Fruit fly (Drosophila melanogaster) whole organism, embryonic: ENCODE results near the gene CG15143.

Experiments used
- Awh ChIP-seq: fragments of 200-800 bp; sonication (Bioruptor generic); IDR thresholded peaks from 2 replicates; pipeline ENCODE4, ENCODE4 v1.3.6; 2022; ENCODE audit warnings: missing biosample characterization, missing genetic modification characterization
- B-H2 ChIP-seq: fragments of 200-800 bp; sonication (Bioruptor generic); optimal IDR thresholded peaks from 2 replicates; lab custom pipeline; 2018; ENCODE audit warnings: missing biosample characterization, mild to moderate bottlenecking, missing genetic modification characterization
- BEAF-32 ChIP-seq: fragments of 200-800 bp; sonication (Bioruptor generic); optimal IDR thresholded peaks from 3 replicates; lab custom pipeline; 2017; ENCODE audit warnings: missing biosample characterization, missing genetic modification characterization, mild to moderate bottlenecking, moderate library complexity, missing genetic modification reagents
- CG10274 ChIP-seq: fragments of 200-800 bp; sonication (Bioruptor generic); optimal IDR thresholded peaks from 3 replicates; lab custom pipeline; 2017; ENCODE audit warnings: missing biosample characterization, mild to moderate bottlenecking, missing genetic modification characterization
- CG10462 ChIP-seq: fragments of 200-800 bp; sonication (Bioruptor generic); optimal IDR thresholded peaks from 2 replicates; lab custom pipeline; 2016; ENCODE audit warnings: missing biosample characterization, missing genetic modification characterization
- CG11560 ChIP-seq: fragments of 200-800 bp; sonication (Bioruptor generic); IDR thresholded peaks from 3 replicates; pipeline ENCODE4 v1.3.6; 2022; ENCODE audit warnings: missing biosample characterization, missing genetic modification characterization
- CG12391 ChIP-seq: fragments of 200-800 bp; sonication (Bioruptor generic); optimal IDR thresholded peaks from 3 replicates; lab custom pipeline; 2018; ENCODE audit warnings: missing biosample characterization, mild to moderate bottlenecking, missing genetic modification characterization, moderate library complexity
- CG14710 ChIP-seq: fragments of 200-800 bp; sonication (Bioruptor generic); optimal IDR thresholded peaks from 3 replicates; lab custom pipeline; 2019; ENCODE audit warnings: missing biosample characterization, mild to moderate bottlenecking, missing genetic modification characterization, moderate library complexity
- CG15269 ChIP-seq: fragments of 200-800 bp; sonication (Bioruptor generic); optimal IDR thresholded peaks from 2 replicates; lab custom pipeline; 2018; ENCODE audit warnings: missing biosample characterization, mild to moderate bottlenecking, missing genetic modification characterization, moderate library complexity
- CG17186 ChIP-seq: fragments of 200-800 bp; sonication (Bioruptor generic); optimal IDR thresholded peaks from 3 replicates; lab custom pipeline; 2017; ENCODE audit warnings: missing biosample characterization, missing genetic modification reagents, missing genetic modification characterization
- CG17385 ChIP-seq: fragments of 200-800 bp; sonication (Bioruptor generic); optimal IDR thresholded peaks from 3 replicates; lab custom pipeline; 2018; ENCODE audit warnings: missing biosample characterization, mild to moderate bottlenecking, missing genetic modification characterization
- CG18599 ChIP-seq: fragments of 200-800 bp; sonication (Bioruptor generic); optimal IDR thresholded peaks from 3 replicates; lab custom pipeline; 2017; ENCODE audit warnings: missing biosample characterization, missing genetic modification characterization, mild to moderate bottlenecking, moderate library complexity, missing genetic modification reagents
- CG18764 ChIP-seq: fragments of 200-800 bp; sonication (Bioruptor generic); optimal IDR thresholded peaks from 3 replicates; lab custom pipeline; 2016; ENCODE audit warnings: missing biosample characterization, missing genetic modification characterization
- CG2129 ChIP-seq: fragments of 200-800 bp; sonication (Bioruptor generic); IDR thresholded peaks from 2 replicates; pipeline ENCODE4 v1.3.6; 2022; ENCODE audit warnings: missing biosample characterization, missing genetic modification characterization; ENCODE audit not compliant: partially characterized antibody
- CG2712 ChIP-seq: fragments of 200-800 bp; optimal IDR thresholded peaks from 3 replicates; lab custom pipeline; 2019; ENCODE audit warnings: missing biosample characterization, mild to moderate bottlenecking, missing genetic modification characterization, moderate library complexity
- CG3838 ChIP-seq: fragments of 200-800 bp; sonication (Bioruptor generic); optimal IDR thresholded peaks from 3 replicates; lab custom pipeline; 2016; ENCODE audit warnings: missing biosample characterization, missing genetic modification characterization
- CG3995 ChIP-seq: fragments of 200-800 bp; sonication (Bioruptor generic); optimal IDR thresholded peaks from 3 replicates; lab custom pipeline; 2016; ENCODE audit warnings: missing biosample characterization, missing genetic modification characterization
- CG7786 ChIP-seq: fragments of 200-800 bp; sonication (Bioruptor generic); optimal IDR thresholded peaks from 2 replicates; lab custom pipeline; 2016; ENCODE audit warnings: missing biosample characterization, missing genetic modification characterization
- CG9215 ChIP-seq: fragments of 200-800 bp; sonication (Bioruptor generic); IDR thresholded peaks from 2 replicates; pipeline ENCODE4 v1.3.6; 2022; ENCODE audit warnings: missing biosample characterization, missing genetic modification characterization
- Dip2 ChIP-seq: fragments of 200-800 bp; sonication (Bioruptor generic); IDR thresholded peaks from 2 replicates; pipeline ENCODE4 v1.3.6; 2022; ENCODE audit warnings: missing biosample characterization, missing genetic modification characterization
- Elba2 ChIP-seq: fragments of 200-800 bp; sonication (Bioruptor generic); optimal IDR thresholded peaks from 3 replicates; lab custom pipeline; 2016; ENCODE audit warnings: missing biosample characterization, missing genetic modification characterization
- H15 ChIP-seq: fragments of 200-800 bp; sonication (Bioruptor generic); IDR thresholded peaks from 3 replicates; pipeline ENCODE4 v1.3.6; 2022; ENCODE audit warnings: missing biosample characterization, missing genetic modification characterization
- HLH54F ChIP-seq: fragments of 200-800 bp; sonication (Bioruptor generic); optimal IDR thresholded peaks from 3 replicates; lab custom pipeline; 2016; ENCODE audit warnings: missing biosample characterization, missing genetic modification characterization
- Hmr ChIP-seq: fragments of 200-800 bp; sonication (Bioruptor generic); optimal IDR thresholded peaks from 3 replicates; lab custom pipeline; 2017; ENCODE audit warnings: mild to moderate bottlenecking, missing biosample characterization, missing genetic modification reagents, missing genetic modification characterization
- Max ChIP-seq: fragments of 200-800 bp; sonication (Bioruptor generic); optimal IDR thresholded peaks from 2 replicates; lab custom pipeline; 2016; ENCODE audit warnings: missing biosample characterization, mild to moderate bottlenecking, missing genetic modification characterization
- Myb ChIP-seq: fragments of 200-800 bp; sonication (Bioruptor generic); optimal IDR thresholded peaks from 2 replicates; lab custom pipeline; 2016; ENCODE audit warnings: missing biosample characterization, missing genetic modification characterization
- Rfx ChIP-seq: fragments of 200-800 bp; sonication (Bioruptor generic); IDR thresholded peaks from 2 replicates; pipeline ENCODE4 v1.3.6; 2022; ENCODE audit warnings: missing biosample characterization, missing genetic modification characterization
- Xrp1 ChIP-seq: fragments of 200-800 bp; sonication (Bioruptor generic); IDR thresholded peaks from 2 replicates; pipeline ENCODE4 v1.3.6; 2022; ENCODE audit warnings: missing biosample characterization, missing genetic modification characterization
- ash1 ChIP-seq: fragments of 200-800 bp; sonication (Bioruptor generic); optimal IDR thresholded peaks from 2 replicates; lab custom pipeline; 2018; ENCODE audit warnings: missing biosample characterization, mild to moderate bottlenecking, missing genetic modification characterization
- bowl ChIP-seq: fragments of 200-800 bp; sonication (Bioruptor generic); IDR thresholded peaks from 2 replicates; pipeline ENCODE4 v1.3.6; 2022; ENCODE audit warnings: missing biosample characterization, missing genetic modification characterization
- chinmo ChIP-seq: fragments of 200-800 bp; sonication (Bioruptor generic); IDR thresholded peaks from 4 replicates; pipeline ENCODE4 v1.3.6; 2022; ENCODE audit warnings: missing biosample characterization, missing genetic modification characterization; ENCODE audit not compliant: partially characterized antibody
- dm ChIP-seq: fragments of 200-800 bp; sonication (Bioruptor generic); optimal IDR thresholded peaks from 3 replicates; lab custom pipeline; 2016; ENCODE audit warnings: missing biosample characterization, missing genetic modification characterization
- eve ChIP-seq, 2 experiments: fragments of >200 bp; optimal IDR thresholded peaks; 2 replicates each; lab custom pipeline; 2017; ENCODE audit warnings: missing biosample characterization in 2 of 2, missing genetic modification characterization in 2 of 2
- gcm ChIP-seq: fragments of 200-800 bp; sonication (Bioruptor generic); optimal IDR thresholded peaks from 2 replicates; lab custom pipeline; 2019; ENCODE audit warnings: missing biosample characterization, mild to moderate bottlenecking, missing genetic modification characterization, moderate library complexity
- gfzf ChIP-seq: fragments of 200-800 bp; sonication (Bioruptor generic); optimal IDR thresholded peaks from 2 replicates; lab custom pipeline; 2016; ENCODE audit warnings: missing biosample characterization, mild to moderate bottlenecking, missing genetic modification characterization, moderate library complexity
- gro ChIP-seq: fragments of 200-800 bp; sonication (Bioruptor generic); optimal IDR thresholded peaks from 2 replicates; lab custom pipeline; 2016; ENCODE audit warnings: missing biosample characterization, missing genetic modification characterization
- hkb ChIP-seq, 2 experiments: fragments of 200-800 bp in 1 of 2; fragments of >200 bp in 1 of 2; sonication (Bioruptor generic) in 1 of 2; IDR thresholded peaks in 1 of 2; optimal IDR thresholded peaks in 1 of 2; 2 replicates each; pipeline versions ENCODE4 v1.3.6 to Lab custom; 2017 to 2022; ENCODE audit warnings: missing biosample characterization in 1 of 2, missing genetic modification characterization in 1 of 2
- klu ChIP-seq: fragments of 200-800 bp; sonication (Bioruptor generic); IDR thresholded peaks from 2 replicates; pipeline ENCODE4 v1.3.6; 2022; ENCODE audit warnings: missing biosample characterization, missing genetic modification characterization
- pan ChIP-seq, 4 experiments: fragments of >200 bp in 3 of 4; fragments of 200-800 bp in 1 of 4; sonication (Bioruptor generic) in 1 of 4; optimal IDR thresholded peaks in 3 of 4; IDR thresholded peaks in 1 of 4; 2 replicates each; pipeline versions ENCODE4 v1.3.6 to Lab custom; 2017 to 2022; ENCODE audit warnings: missing biosample characterization in 2 of 4, missing genetic modification characterization in 2 of 4, mixed read lengths in 1 of 4
- pfk ChIP-seq: fragments of 200-800 bp; sonication (Bioruptor generic); optimal IDR thresholded peaks from 2 replicates; lab custom pipeline; 2018; ENCODE audit warnings: missing biosample characterization, mild to moderate bottlenecking, missing genetic modification characterization, moderate library complexity
- phol ChIP-seq: fragments of 200-800 bp; sonication (Bioruptor generic); optimal IDR thresholded peaks from 3 replicates; lab custom pipeline; 2018; ENCODE audit warnings: missing biosample characterization, mild to moderate bottlenecking, missing genetic modification characterization, moderate library complexity
- psq ChIP-seq: fragments of 200-800 bp; sonication (Bioruptor generic); optimal IDR thresholded peaks from 2 replicates; lab custom pipeline; 2017; ENCODE audit warnings: missing biosample characterization, missing genetic modification characterization
- sd ChIP-seq: fragments of 200-800 bp; sonication (Bioruptor generic); optimal IDR thresholded peaks from 3 replicates; lab custom pipeline; 2018; ENCODE audit warnings: missing biosample characterization, mild to moderate bottlenecking, missing genetic modification characterization, moderate library complexity
- sr ChIP-seq: fragments of 200-800 bp; sonication (Bioruptor generic); IDR thresholded peaks from 3 replicates; pipeline ENCODE4 v1.3.6; 2022; ENCODE audit warnings: missing biosample characterization, missing genetic modification characterization
- stwl ChIP-seq: fragments of 200-800 bp; sonication (Bioruptor generic); optimal IDR thresholded peaks from 3 replicates; lab custom pipeline; 2018; ENCODE audit warnings: missing biosample characterization, mild to moderate bottlenecking, missing genetic modification characterization, moderate library complexity
- trem ChIP-seq: fragments of 200-800 bp; optimal IDR thresholded peaks from 3 replicates; lab custom pipeline; 2019; ENCODE audit warnings: missing biosample characterization, mild to moderate bottlenecking, missing genetic modification characterization, moderate library complexity
- usp ChIP-seq: fragments of >200 bp; optimal IDR thresholded peaks from 2 replicates; lab custom pipeline; 2017; ENCODE audit warnings: missing biosample characterization, missing genetic modification characterization
- zen ChIP-seq: fragments of 200-800 bp; sonication (Bioruptor generic); optimal IDR thresholded peaks from 3 replicates; lab custom pipeline; 2018; ENCODE audit warnings: missing biosample characterization, mild to moderate bottlenecking, missing genetic modification characterization, moderate library complexity

CG15143 gene

dm6 chr2L:17480943-17481580, 43.3 kb downstream of the CG15143 start, which contains the start of the genes fws and Lamtor3 (continued):
- peak; percentile 84 for TF ChIP-seq CG10274
- TF ChIP-seq HLH54F, result peak; percentile 92
- TF ChIP-seq B-H2 (GFP tag; lab: Kevin White, UChicago), result peak; percentile 46
- TF ChIP-seq H15 (GFP tag; lab: Robert Waterston, UW), result peak; percentile 99
- peak; percentile 95 for TF ChIP-seq CG10462 (GFP tag; lab: Kevin White, UChicago)
- no peak for TF ChIP-seq eve (GFP tag; optimal IDR thresholded peaks at IDR 0.05; lab: Kevin White, UChicago)
- TF ChIP-seq klu (GFP tag; lab: Robert Waterston, UW), result peak; percentile 98
- peak; percentile 96 for TF ChIP-seq CG17385
- TF ChIP-seq bowl (GFP tag; lab: Robert Waterston, UW), result peak; percentile 98
- peak; percentile 73 for TF ChIP-seq CG3995
- peak; percentile 94 for TF ChIP-seq CG18764 (GFP tag; lab: Kevin White, UChicago)
- TF ChIP-seq sd (tag; lab: Kevin White, UChicago), result peak; percentile 92
- TF ChIP-seq Rfx (GFP tag; lab: Robert Waterston, UW), result peak; percentile 99
- peak; percentile 84 for TF ChIP-seq ash1 (GFP tag; lab: Kevin White, UChicago)
- no peak for TF ChIP-seq pfk (GFP tag; lab: Kevin White, UChicago)
- peak; percentile 51 for TF ChIP-seq BEAF-32 (GFP tag; lab: Kevin White, UChicago)
- peak; percentile 87 for TF ChIP-seq CG3838 (GFP tag; lab: Kevin White, UChicago)
- TF ChIP-seq CG7786, result peak; percentile 90
- TF ChIP-seq Xrp1 (GFP tag; lab: Robert Waterston, UW), result peak; percentile 99
- peak; percentile 92 for TF ChIP-seq CG11560 (tag; lab: Robert Waterston, UW)
- TF ChIP-seq gcm (GFP tag; lab: Kevin White, UChicago), result peak; percentile 97
- peak; percentile 98 for TF ChIP-seq CG9215
- TF ChIP-seq hkb (optimal IDR thresholded peaks at IDR 0.05; lab: Kevin White, UChicago), result no peak
- TF ChIP-seq hkb (GFP tag; IDR thresholded peaks at IDR 0.05; lab: Robert Waterston, UW), result peak; percentile 99
- TF ChIP-seq CG18599 (GFP tag; lab: Kevin White, UChicago), result peak; percentile 98
- no peak for TF ChIP-seq usp (GFP tag; lab: Kevin White, UChicago)
- TF ChIP-seq, all 482 proteins: peak for 442

dm6 chr2L:17477710-17478109, 46.6 kb downstream of the CG15143 start, which contains the start of gene cass:
Gene cass, minus strand, starts transcription at chr2L:17477888.
- TF ChIP-seq Awh, result no peak
- TF ChIP-seq Max, result peak; percentile 4
- TF ChIP-seq CG14710 (tag; lab: Kevin White, UChicago), result peak; percentile 54
- peak; percentile 88 for TF ChIP-seq CG3995
- no peak for TF ChIP-seq pan (optimal IDR thresholded peaks at IDR 0.05; lab: Kevin White, UChicago)
- no peak for TF ChIP-seq pan (GFP tag; optimal IDR thresholded peaks at IDR 0.05 in 1 of 2, IDR thresholded peaks at IDR 0.05 in 1 of 2)
- peak; percentile 59 for TF ChIP-seq CG2712 (tag; lab: Kevin White, UChicago)
- TF ChIP-seq gfzf (GFP tag; lab: Kevin White, UChicago), result peak; percentile 88
- peak; percentile 37 for TF ChIP-seq Hmr
- no peak for TF ChIP-seq psq (GFP tag; lab: Kevin White, UChicago)
- TF ChIP-seq chinmo (GFP tag; lab: Robert Waterston, UW), result peak; percentile 76; the same call in 1 of the 4 replicates
- peak; percentile 52 for TF ChIP-seq zen
- no peak for TF ChIP-seq sr (GFP tag; lab: Robert Waterston, UW)
- TF ChIP-seq trem (tag; lab: Kevin White, UChicago), result peak; percentile 82
- TF ChIP-seq gro (GFP tag; lab: Kevin White, UChicago), result peak; percentile 15
- peak; percentile 17 for TF ChIP-seq CG17186
- peak; percentile 88 for TF ChIP-seq Myb (GFP tag; lab: Kevin White, UChicago)
- peak; percentile 92 for TF ChIP-seq stwl
- peak; percentile 83 for TF ChIP-seq CG2129 (GFP tag; lab: Robert Waterston, UW)
- peak; percentile 23 for TF ChIP-seq CG15269 (tag; lab: Kevin White, UChicago)
- TF ChIP-seq Elba2, result peak; percentile 17
- TF ChIP-seq CG12391 (tag; lab: Kevin White, UChicago), result peak; percentile 4
- peak; percentile 97 for TF ChIP-seq phol (tag; lab: Kevin White, UChicago)
- no peak for TF ChIP-seq Dip2 (GFP tag; lab: Robert Waterston, UW)
- TF ChIP-seq dm, result peak; percentile 46
